Worm (Caenorhabditis elegans): ENCODE measurements around the gene C06H2.7.
A peak's percentile ranks its signal among the peaks of the same experiment; 100 is the strongest.

The C06H2.7 gene

ce11 chrV:11155553-11155952 lies 11.0 kb upstream of the C06H2.7 start, which contains the start of gene srg-38:
srg-38 (minus strand) TSS chrV:11155653.
- TF ChIP-seq him-1 (tag; optimal IDR thresholded peaks at IDR 0.05), result no peak
- no peak for TF ChIP-seq W03F9.2 (tag; optimal IDR thresholded peaks at IDR 0.05)
- TF ChIP-seq dao-5 (tag; optimal IDR thresholded peaks at IDR 0.05), result no peak

ce11 chrV:11152333-11152732 lies 7.7 kb upstream of the C06H2.7 start, which contains the start of gene srg-39:
srg-39 (minus strand) TSS chrV:11152433.
- TF ChIP-seq dao-5 (tag; optimal IDR thresholded peaks at IDR 0.05), result no peak

- no peak for TF ChIP-seq dao-5 (tag; optimal IDR thresholded peaks at IDR 0.05)
- no peak for TF ChIP-seq him-1 (tag; optimal IDR thresholded peaks at IDR 0.05)
- TF ChIP-seq W03F9.2 (tag; optimal IDR thresholded peaks at IDR 0.05), result no peak
Measured at ce11 chrV:11149405-11149804, 4.8 kb upstream of the C06H2.7 start, which contains the start of gene T19C4.1. T19C4.1 (plus strand) TSS chrV:11149705.

- TF ChIP-seq dao-5 (tag; optimal IDR thresholded peaks at IDR 0.05) (no peak), W03F9.2 (tag; optimal IDR thresholded peaks at IDR 0.05) (no peak), him-1 (tag; optimal IDR thresholded peaks at IDR 0.05) (no peak)
Measured at ce11 chrV:11148971-11149370, 4.4 kb upstream of the C06H2.7 start.

ce11 chrV:11147780-11148144 lies 3.2 kb upstream of the C06H2.7 start:
- TF ChIP-seq dao-5 (tag; optimal IDR thresholded peaks at IDR 0.05) (no peak), W03F9.2 (tag; optimal IDR thresholded peaks at IDR 0.05) (no peak), him-1 (tag; optimal IDR thresholded peaks at IDR 0.05) (no peak)

- no peak for TF ChIP-seq him-1 (tag; optimal IDR thresholded peaks at IDR 0.05)
- TF ChIP-seq W03F9.2 (tag; optimal IDR thresholded peaks at IDR 0.05), result no peak
- TF ChIP-seq dao-5 (tag; optimal IDR thresholded peaks at IDR 0.05), result no peak
Measured at ce11 chrV:11146958-11147779, 2.6 kb upstream of the C06H2.7 start, which contains the start of the genes T19C4.24 and nlp-33. T19C4.24 (minus strand) TSS chrV:11147008. nlp-33 (plus strand) TSS chrV:11147346.

- TF ChIP-seq W03F9.2 (tag; optimal IDR thresholded peaks at IDR 0.05) (no peak), him-1 (tag; optimal IDR thresholded peaks at IDR 0.05) (no peak), dao-5 (tag; optimal IDR thresholded peaks at IDR 0.05) (no peak)
Measured at ce11 chrV:11141179-11141578, 3.4 kb downstream of the C06H2.7 start, which contains the start of gene folt-1. folt-1 (plus strand) TSS chrV:11141479.

ce11 chrV:11140326-11140725 lies 4.3 kb downstream of the C06H2.7 start:
- TF ChIP-seq dao-5 (tag; optimal IDR thresholded peaks at IDR 0.05), result no peak
- TF ChIP-seq him-1 (tag; optimal IDR thresholded peaks at IDR 0.05), result no peak
- no peak for TF ChIP-seq W03F9.2 (tag; optimal IDR thresholded peaks at IDR 0.05)

ce11 chrV:11134296-11134695 lies 10.3 kb downstream of the C06H2.7 start, which contains the start of gene glb-3:
glb-3 (plus strand) TSS chrV:11134596.
- TF ChIP-seq dao-5 (tag; optimal IDR thresholded peaks at IDR 0.05) (no peak), him-1 (tag; optimal IDR thresholded peaks at IDR 0.05) (no peak), W03F9.2 (tag; optimal IDR thresholded peaks at IDR 0.05) (no peak)

- TF ChIP-seq him-1 (tag; optimal IDR thresholded peaks at IDR 0.05), result no peak
- no peak for TF ChIP-seq W03F9.2 (tag; optimal IDR thresholded peaks at IDR 0.05)
- no peak for TF ChIP-seq dao-5 (tag; optimal IDR thresholded peaks at IDR 0.05)
Measured at ce11 chrV:11133516-11133915, 11.1 kb downstream of the C06H2.7 start.

- TF ChIP-seq dao-5 (tag; optimal IDR thresholded peaks at IDR 0.05) (no peak), him-1 (tag; optimal IDR thresholded peaks at IDR 0.05) (no peak), W03F9.2 (tag; optimal IDR thresholded peaks at IDR 0.05) (no peak)
Measured at ce11 chrV:11131801-11132200, 12.8 kb downstream of the C06H2.7 start.

- TF ChIP-seq W03F9.2 (tag; optimal IDR thresholded peaks at IDR 0.05) (no peak), him-1 (tag; optimal IDR thresholded peaks at IDR 0.05) (no peak), dao-5 (tag; optimal IDR thresholded peaks at IDR 0.05) (no peak)
Measured at ce11 chrV:11127197-11127596, 17.4 kb downstream of the C06H2.7 start, which contains the start of gene jmjd-5. jmjd-5 (plus strand) TSS chrV:11127497.

- TF ChIP-seq him-1 (tag; optimal IDR thresholded peaks at IDR 0.05) (no peak), dao-5 (tag; optimal IDR thresholded peaks at IDR 0.05) (no peak), W03F9.2 (tag; optimal IDR thresholded peaks at IDR 0.05) (no peak)
Measured at ce11 chrV:11124922-11125321, 19.7 kb downstream of the C06H2.7 start, which contains the start of gene C06H2.2. C06H2.2 (plus strand) TSS chrV:11125222.

- TF ChIP-seq him-1 (tag; optimal IDR thresholded peaks at IDR 0.05), result peak; percentile 34
- TF ChIP-seq dao-5 (tag; optimal IDR thresholded peaks at IDR 0.05), result no peak
- TF ChIP-seq W03F9.2 (tag; optimal IDR thresholded peaks at IDR 0.05), result peak; percentile 84
Measured at ce11 chrV:11123817-11124337, 20.7 kb downstream of the C06H2.7 start, which contains the start of the genes atp-5 and lmtr-3. atp-5 (minus strand) TSS chrV:11123867. lmtr-3 (plus strand) TSS chrV:11124186.

All from whole organism, L4/young adult.